Worm (Caenorhabditis elegans) whole organism, mixed stage, embryonic: ENCODE measurements around the gene mpk-1.

ENCODE experiments used
- bed-3 ChIP-seq: fragments of 200-800 bp; sonication (Bioruptor generic); optimal IDR thresholded peaks from 3 replicates; lab custom pipeline; 2018; ENCODE audit warnings: mild to moderate bottlenecking, missing genetic modification characterization, moderate library complexity, missing compliant biosample characterization
- blmp-1 ChIP-seq: fragments of 150-350 bp; optimal IDR thresholded peaks from 2 replicates; lab custom pipeline; 2014; ENCODE audit warnings: missing biosample characterization, missing genetic modification characterization
- ceh-83 ChIP-seq: fragments of 200-800 bp; sonication (Bioruptor generic); optimal IDR thresholded peaks from 2 replicates; lab custom pipeline; 2018; ENCODE audit warnings: mild to moderate bottlenecking, missing genetic modification characterization, missing compliant biosample characterization
- ces-1 ChIP-seq: fragments of 150-350 bp; optimal IDR thresholded peaks from 2 replicates; lab custom pipeline; 2014; ENCODE audit warnings: missing biosample characterization, missing genetic modification reagents, missing genetic modification characterization
- cnd-1 ChIP-seq: fragments of 200-800 bp; sonication (Bioruptor generic); optimal IDR thresholded peaks from 2 replicates; lab custom pipeline; 2018; ENCODE audit warnings: mild to moderate bottlenecking, missing genetic modification characterization, missing compliant biosample characterization
- drap-1 ChIP-seq: fragments of 200-800 bp; sonication (Bioruptor generic); optimal IDR thresholded peaks from 3 replicates; lab custom pipeline; 2018; ENCODE audit warnings: mild to moderate bottlenecking, missing genetic modification characterization, missing compliant biosample characterization
- elt-1 ChIP-seq: sonication (generic microtip); optimal IDR thresholded peaks from 2 replicates; lab custom pipeline; 2017; ENCODE audit warnings: missing genetic modification characterization, mild to moderate bottlenecking, missing compliant biosample characterization, antibody characterized with exemption, moderate library complexity, borderline replicate concordance; ENCODE audit not compliant: insufficient read depth
- elt-3 ChIP-seq: fragments of 150-350 bp; optimal IDR thresholded peaks from 2 replicates; lab custom pipeline; 2014; ENCODE audit warnings: missing biosample characterization, missing genetic modification characterization
- flh-1 ChIP-seq: fragments of 200-800 bp; sonication (Bioruptor generic); optimal IDR thresholded peaks from 2 replicates; lab custom pipeline; 2018; ENCODE audit warnings: mild to moderate bottlenecking, missing genetic modification characterization, moderate library complexity, missing compliant biosample characterization
- ham-2 ChIP-seq: fragments of 200-800 bp; sonication (Bioruptor generic); optimal IDR thresholded peaks from 2 replicates; lab custom pipeline; 2018; ENCODE audit warnings: mild to moderate bottlenecking, missing genetic modification characterization, missing compliant biosample characterization
- hlh-1 ChIP-seq: fragments of 150-350 bp; optimal IDR thresholded peaks from 2 replicates; lab custom pipeline; 2014; ENCODE audit warnings: missing biosample characterization, missing genetic modification reagents, missing genetic modification characterization
- lin-13 ChIP-seq: fragments of 150-350 bp; optimal IDR thresholded peaks from 2 replicates; lab custom pipeline; 2014; ENCODE audit warnings: missing biosample characterization, missing genetic modification characterization
- lsy-2 ChIP-seq: fragments of 150-350 bp; optimal IDR thresholded peaks from 2 replicates; lab custom pipeline; 2014; ENCODE audit warnings: missing biosample characterization, missing genetic modification characterization
- mab-5 ChIP-seq: fragments of 150-350 bp; optimal IDR thresholded peaks from 2 replicates; lab custom pipeline; 2014; ENCODE audit warnings: missing biosample characterization, missing genetic modification characterization
- mep-1 ChIP-seq: fragments of 150-350 bp; optimal IDR thresholded peaks from 2 replicates; lab custom pipeline; 2017; ENCODE audit warnings: missing biosample characterization, missing genetic modification reagents, missing genetic modification characterization, inconsistent platforms
- mls-2 ChIP-seq: sonication (generic microtip); optimal IDR thresholded peaks from 2 replicates; lab custom pipeline; 2016; ENCODE audit warnings: mild to moderate bottlenecking, missing genetic modification characterization, moderate library complexity, missing compliant biosample characterization
- nhr-12 ChIP-seq: fragments of 150-350 bp; optimal IDR thresholded peaks from 2 replicates; lab custom pipeline; 2014; ENCODE audit warnings: missing biosample characterization, missing genetic modification characterization
- nhr-237 ChIP-seq: fragments of 150-350 bp; optimal IDR thresholded peaks from 2 replicates; lab custom pipeline; 2014; ENCODE audit warnings: missing biosample characterization, missing genetic modification characterization
- nhr-28 ChIP-seq: fragments of 150-350 bp; optimal IDR thresholded peaks from 2 replicates; lab custom pipeline; 2014; ENCODE audit warnings: missing biosample characterization, missing genetic modification characterization
- nhr-76 ChIP-seq: sonication (generic microtip); optimal IDR thresholded peaks from 2 replicates; lab custom pipeline; 2017; ENCODE audit warnings: missing biosample characterization, missing genetic modification characterization
- sem-2 ChIP-seq: fragments of 200-800 bp; sonication (Bioruptor generic); optimal IDR thresholded peaks from 2 replicates; lab custom pipeline; 2018; ENCODE audit warnings: mild to moderate bottlenecking, missing genetic modification characterization, missing compliant biosample characterization
- sptf-1 ChIP-seq: sonication (generic microtip); optimal IDR thresholded peaks from 2 replicates; lab custom pipeline; 2017; ENCODE audit warnings: mild to moderate bottlenecking, missing genetic modification characterization, moderate library complexity, missing compliant biosample characterization
- unc-120 ChIP-seq: sonication (generic microtip); optimal IDR thresholded peaks from 2 replicates; lab custom pipeline; 2017; ENCODE audit warnings: missing genetic modification characterization, missing compliant biosample characterization; ENCODE audit not compliant: poor library complexity, severe bottlenecking
- unc-39 ChIP-seq: fragments of 150-350 bp; optimal IDR thresholded peaks from 2 replicates; lab custom pipeline; 2014; ENCODE audit warnings: missing biosample characterization, missing genetic modification characterization
- unc-62 ChIP-seq: fragments of 150-350 bp; optimal IDR thresholded peaks from 2 replicates; lab custom pipeline; 2014; ENCODE audit warnings: missing biosample characterization, missing genetic modification reagents, missing genetic modification characterization
- zip-8 ChIP-seq: fragments of 150-350 bp; optimal IDR thresholded peaks from 2 replicates; lab custom pipeline; 2014; ENCODE audit warnings: missing biosample characterization, missing genetic modification characterization
- ztf-11 ChIP-seq: fragments of 150-350 bp; optimal IDR thresholded peaks from 2 replicates; lab custom pipeline; 2014; ENCODE audit warnings: missing biosample characterization, missing genetic modification characterization

Gene mpk-1

ce11 chrIII:4191091-4191638 is 36.7 kb downstream of the mpk-1 start, which contains the start of gene dnj-16:
Gene dnj-16, plus strand, starts transcription at chrIII:4191141.
- TF ChIP-seq ces-1 (GFP tag; lab: Kevin White, UChicago): peak; percentile 83
- peak; percentile 1 for TF ChIP-seq nhr-237 (tag; lab: Kevin White, UChicago)
- TF ChIP-seq sem-2 (GFP tag; lab: Kevin White, UChicago): no peak
- TF ChIP-seq unc-120 (tag; lab: Kevin White, UChicago): no peak
- TF ChIP-seq sptf-1 (tag; lab: Kevin White, UChicago): no peak
- no peak for TF ChIP-seq ham-2 (GFP tag; lab: Kevin White, UChicago)
- TF ChIP-seq cnd-1 (tag; lab: Kevin White, UChicago): no peak
- no peak for TF ChIP-seq nhr-12 (tag; lab: Kevin White, UChicago)
- no peak for TF ChIP-seq elt-3 (tag; lab: Kevin White, UChicago)
- TF ChIP-seq lsy-2: peak; percentile 11
- no peak for TF ChIP-seq nhr-28 (tag; lab: Kevin White, UChicago)
- no peak for TF ChIP-seq flh-1
- no peak for TF ChIP-seq lin-13 (tag; lab: Kevin White, UChicago)
- peak; percentile 19 for TF ChIP-seq mep-1 (tag; lab: Kevin White, UChicago)
- no peak for TF ChIP-seq unc-62 (GFP tag; lab: Kevin White, UChicago)
- TF ChIP-seq drap-1 (GFP tag; lab: Kevin White, UChicago): no peak
- no peak for TF ChIP-seq zip-8
- TF ChIP-seq mab-5 (tag; lab: Kevin White, UChicago): no peak
- TF ChIP-seq bed-3 (GFP tag; lab: Kevin White, UChicago): no peak
- no peak for TF ChIP-seq nhr-76 (tag; lab: Kevin White, UChicago)
- no peak for TF ChIP-seq mls-2 (tag; lab: Kevin White, UChicago)

- TF ChIP-seq lin-13 (tag; lab: Kevin White, UChicago): no peak
- no peak for TF ChIP-seq blmp-1 (tag; lab: Kevin White, UChicago)
- no peak for TF ChIP-seq ztf-11 (tag; lab: Kevin White, UChicago)
- no peak for TF ChIP-seq nhr-237 (tag; lab: Kevin White, UChicago)
- TF ChIP-seq unc-39: no peak
- TF ChIP-seq hlh-1: no peak
These were observed 37.7 kb downstream of the mpk-1 start, which contains the start of gene spp-28 for ce11 chrIII:4190241-4190640. Gene spp-28, minus strand, starts transcription at chrIII:4190341.

- TF ChIP-seq unc-62 (GFP tag; lab: Kevin White, UChicago): peak; percentile 0
- TF ChIP-seq elt-3 (tag; lab: Kevin White, UChicago): peak; percentile 88
- peak; percentile 15 for TF ChIP-seq ham-2 (GFP tag; lab: Kevin White, UChicago)
- peak; percentile 92 for TF ChIP-seq blmp-1 (tag; lab: Kevin White, UChicago)
- TF ChIP-seq elt-1 (tag; lab: Kevin White, UChicago): peak; percentile 74
- TF ChIP-seq flh-1: no peak
- TF ChIP-seq ceh-83: no peak
- TF ChIP-seq, all 35 proteins: peak for 5
These were observed 38.3 kb downstream of the mpk-1 start for ce11 chrIII:4189602-4190001.

ce11 chrIII:4187845-4188244 is 40.1 kb downstream of the mpk-1 start, which contains the start of gene R74.2:
Gene R74.2, plus strand, starts transcription at chrIII:4188160.
- TF ChIP-seq zip-8 (peak; percentile 84), elt-1 (tag; lab: Kevin White, UChicago) (no peak), unc-62 (GFP tag; lab: Kevin White, UChicago) (peak; percentile 20), elt-3 (tag; lab: Kevin White, UChicago) (peak; percentile 77), blmp-1 (tag; lab: Kevin White, UChicago) (peak; percentile 81)

- TF ChIP-seq zip-8 (no peak), unc-62 (GFP tag; lab: Kevin White, UChicago) (no peak), mep-1 (tag; lab: Kevin White, UChicago) (no peak), drap-1 (GFP tag; lab: Kevin White, UChicago) (no peak), sem-2 (GFP tag; lab: Kevin White, UChicago) (no peak), nhr-12 (tag; lab: Kevin White, UChicago) (no peak), elt-3 (tag; lab: Kevin White, UChicago) (no peak), nhr-237 (tag; lab: Kevin White, UChicago) (no peak), unc-120 (tag; lab: Kevin White, UChicago) (no peak)
These were observed 41.1 kb downstream of the mpk-1 start, which contains the start of gene lars-1 for ce11 chrIII:4186751-4187309. Gene lars-1, minus strand, starts transcription at chrIII:4186801.
